Worm (Caenorhabditis elegans): ENCODE results near the gene srh-243.

ce11 chrV:2920125-2920524, 49.9 kb downstream of the srh-243 start:
- no peak for TF ChIP-seq ztf-29 (GFP tag; IDR thresholded peaks at IDR 0.05)
- TF ChIP-seq med-1 (GFP tag; optimal IDR thresholded peaks at IDR 0.05; ENCODE audit: insufficient read depth) = no peak
